Worm (Caenorhabditis elegans) whole organism, young adult: ENCODE measurements around the gene lgc-52.

Source experiments
- T26A5.8 ChIP-seq: sonication (generic microtip); optimal IDR thresholded peaks from 2 replicates; lab custom pipeline; 2016; ENCODE audit warnings: missing genetic modification characterization, missing compliant biosample characterization
- somi-1 ChIP-seq: fragments of 200-800 bp; sonication (Bioruptor generic); optimal IDR thresholded peaks from 2 replicates; lab custom pipeline; 2018; ENCODE audit warnings: mild to moderate bottlenecking, missing genetic modification characterization, missing compliant biosample characterization

- no peak for TF ChIP-seq T26A5.8 (tag; lab: Kevin White, UChicago)
- TF ChIP-seq somi-1: no peak
These were observed 33.0 kb upstream of the lgc-52 start, which contains the start of gene sra-30 for ce11 chrIV:15202923-15203322.
